Fruit fly (Drosophila melanogaster) S2 (cell line): Measurements from ENCODE around the gene CG14537.

Experiments
- CG8478 ChIP-seq: fragments of >200 bp; optimal IDR thresholded peaks from 2 replicates; lab custom pipeline; 2018
- CTCF ChIP-seq, 2 experiments: fragments of >200 bp; optimal IDR thresholded peaks; 2 replicates each; lab custom pipeline; 2018

CG14537 gene

dm6 chr2L:7840152-7840551 is at the start of gene CG14537:
Gene CG14537 (plus strand): TSS chr2L:7840452.
- TF ChIP-seq CTCF (optimal IDR thresholded peaks at IDR 0.05; lab: Kevin White, UChicago) (no peak), CG8478 (no peak)

- TF ChIP-seq CG8478 = no peak
- TF ChIP-seq CTCF (optimal IDR thresholded peaks at IDR 0.05; lab: Kevin White, UChicago) = no peak
Observed at dm6 chr2L:7791356-7791738, 48.9 kb upstream of the CG14537 start.

- no peak for TF ChIP-seq CTCF (optimal IDR thresholded peaks at IDR 0.05; lab: Kevin White, UChicago)
Observed at dm6 chr2L:7794689-7795475, 45.4 kb upstream of the CG14537 start.

dm6 chr2L:7795859-7796258 is 44.4 kb upstream of the CG14537 start, which contains the start of gene LKRSDH:
Gene LKRSDH (minus strand): TSS chr2L:7795959.
- TF ChIP-seq CTCF (optimal IDR thresholded peaks at IDR 0.05; lab: Kevin White, UChicago) (no peak), CG8478 (no peak)

- TF ChIP-seq CTCF (optimal IDR thresholded peaks at IDR 0.05; lab: Kevin White, UChicago) = peak in 1 of 2 experiments; percentile 17
- no peak for TF ChIP-seq CG8478
Observed at dm6 chr2L:7799804-7800433, 40.3 kb upstream of the CG14537 start, which contains the start of the genes Herp and r2d2. Gene Herp (minus strand): TSS chr2L:7800058. Gene r2d2 (plus strand): TSS chr2L:7800147.

- TF ChIP-seq CG8478 (no peak), CTCF (optimal IDR thresholded peaks at IDR 0.05; lab: Kevin White, UChicago) (no peak)
Observed at dm6 chr2L:7807563-7807962, 32.7 kb upstream of the CG14537 start.

dm6 chr2L:7808886-7809698 is 31.2 kb upstream of the CG14537 start:
- no peak for TF ChIP-seq CG8478
- TF ChIP-seq CTCF (optimal IDR thresholded peaks at IDR 0.05; lab: Kevin White, UChicago) = peak; percentile 73 to 76

- TF ChIP-seq CTCF (optimal IDR thresholded peaks at IDR 0.05; lab: Kevin White, UChicago) = no peak
- no peak for TF ChIP-seq CG8478
Observed at dm6 chr2L:7809699-7810088, 30.6 kb upstream of the CG14537 start.

- TF ChIP-seq CTCF (optimal IDR thresholded peaks at IDR 0.05; lab: Kevin White, UChicago) (peak in 1 of 2 experiments; percentile 1), CG8478 (no peak)
Observed at dm6 chr2L:7810519-7810918, 29.7 kb upstream of the CG14537 start, which contains the start of gene Cdc14. Gene Cdc14 (minus strand): TSS chr2L:7810703.

- TF ChIP-seq CG8478 (no peak), CTCF (optimal IDR thresholded peaks at IDR 0.05; lab: Kevin White, UChicago) (no peak)
Observed at dm6 chr2L:7811249-7812002, 28.8 kb upstream of the CG14537 start, which contains the start of gene LanB1. Gene LanB1 (plus strand): TSS chr2L:7811438.

- TF ChIP-seq CTCF (optimal IDR thresholded peaks at IDR 0.05; lab: Kevin White, UChicago) = no peak
- no peak for TF ChIP-seq CG8478
Observed at dm6 chr2L:7812555-7813339, 27.5 kb upstream of the CG14537 start.

dm6 chr2L:7813357-7813756 is 26.9 kb upstream of the CG14537 start:
- TF ChIP-seq CTCF (optimal IDR thresholded peaks at IDR 0.05; lab: Kevin White, UChicago) (no peak), CG8478 (no peak)

dm6 chr2L:7820408-7820807 is 19.8 kb upstream of the CG14537 start:
- TF ChIP-seq CTCF (optimal IDR thresholded peaks at IDR 0.05; lab: Kevin White, UChicago) (no peak), CG8478 (no peak)

dm6 chr2L:7820851-7821250 is 19.4 kb upstream of the CG14537 start, which contains the start of gene CG7115:
Gene CG7115 (plus strand): TSS chr2L:7821151.
- TF ChIP-seq CG8478 (no peak), CTCF (optimal IDR thresholded peaks at IDR 0.05; lab: Kevin White, UChicago) (no peak)
